Worm (Caenorhabditis elegans): Measurements from ENCODE around the gene srr-10.
A peak's percentile ranks its signal among the peaks of the same experiment; 100 is the strongest.

srr-10 gene

DNA sequence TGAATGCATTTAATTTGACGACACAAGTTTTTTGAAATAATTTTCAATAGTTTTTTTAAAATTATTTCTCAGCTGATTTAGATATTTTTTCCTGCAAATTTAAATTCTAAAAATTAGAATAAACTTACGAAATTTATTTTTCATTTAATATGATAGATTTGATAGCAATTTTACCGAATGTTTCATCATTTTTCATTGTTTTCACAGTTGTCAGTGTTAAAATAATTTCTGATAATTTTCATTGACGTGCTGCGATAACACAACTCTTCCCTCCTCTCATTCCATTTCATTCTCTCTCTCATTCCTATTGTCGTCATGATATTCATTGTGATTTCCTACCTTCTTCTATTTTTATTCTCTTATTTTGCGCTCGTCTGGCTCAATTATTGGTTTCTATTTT, 24.8 kb downstream of the srr-10 start, which contains the start of gene hint-3:
Gene hint-3, plus strand, starts transcription at position 301 of the 400 bp plus-strand sequence.
- no peak for TF ChIP-seq mbf-1 (tag; optimal IDR thresholded peaks at IDR 0.05)
- TF ChIP-seq fos-1 (tag; optimal IDR thresholded peaks at IDR 0.05) = peak; percentile 34

DNA sequence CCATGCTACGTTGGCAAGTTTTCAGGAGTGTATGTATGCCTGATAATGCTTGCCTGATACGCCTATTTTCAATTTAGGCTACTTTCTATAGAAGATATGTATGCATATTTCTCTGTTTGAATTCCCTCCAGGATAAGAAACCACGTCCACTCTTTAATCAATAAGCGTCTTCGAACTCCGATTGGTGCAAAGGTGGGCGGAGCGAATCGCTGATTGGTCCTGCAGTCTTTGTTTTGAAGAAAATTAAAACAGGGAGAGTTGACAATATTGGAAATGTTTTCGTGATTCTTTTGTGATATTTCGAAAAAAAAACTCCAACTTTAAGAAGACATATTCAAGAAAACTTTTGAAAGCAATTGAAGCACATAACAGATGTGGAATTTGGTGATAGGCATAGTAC, 26.5 kb downstream of the srr-10 start:
- TF ChIP-seq snpc-4 (tag; optimal IDR thresholded peaks at IDR 0.05) (no peak), mbf-1 (tag; optimal IDR thresholded peaks at IDR 0.05) (no peak), alr-1 (tag; optimal IDR thresholded peaks at IDR 0.05) (no peak), lin-39 (tag; optimal IDR thresholded peaks at IDR 0.05) (no peak), nhr-23 (tag; optimal IDR thresholded peaks at IDR 0.05) (no peak), nhr-237 (tag; optimal IDR thresholded peaks at IDR 0.05) (no peak), egl-27 (tag; optimal IDR thresholded peaks at IDR 0.05) (no peak), mab-5 (tag; optimal IDR thresholded peaks at IDR 0.05) (no peak), lin-13 (GFP tag; optimal IDR thresholded peaks at IDR 0.05) (no peak)

- TF ChIP-seq aly-2 (tag; optimal IDR thresholded peaks at IDR 0.05) (no peak), elt-3 (tag; optimal IDR thresholded peaks at IDR 0.05) (no peak), elt-1 (tag; optimal IDR thresholded peaks at IDR 0.05) (no peak), sem-4 (tag; optimal IDR thresholded peaks at IDR 0.05) (no peak), mbf-1 (tag; optimal IDR thresholded peaks at IDR 0.05) (no peak), nhr-21 (tag; optimal IDR thresholded peaks at IDR 0.05) (no peak)
Measured at ce11 chrV:7770961-7771360, 35.5 kb downstream of the srr-10 start, which contains the start of gene frpr-3. Gene frpr-3 (plus strand): TSS chrV:7771261.

DNA sequence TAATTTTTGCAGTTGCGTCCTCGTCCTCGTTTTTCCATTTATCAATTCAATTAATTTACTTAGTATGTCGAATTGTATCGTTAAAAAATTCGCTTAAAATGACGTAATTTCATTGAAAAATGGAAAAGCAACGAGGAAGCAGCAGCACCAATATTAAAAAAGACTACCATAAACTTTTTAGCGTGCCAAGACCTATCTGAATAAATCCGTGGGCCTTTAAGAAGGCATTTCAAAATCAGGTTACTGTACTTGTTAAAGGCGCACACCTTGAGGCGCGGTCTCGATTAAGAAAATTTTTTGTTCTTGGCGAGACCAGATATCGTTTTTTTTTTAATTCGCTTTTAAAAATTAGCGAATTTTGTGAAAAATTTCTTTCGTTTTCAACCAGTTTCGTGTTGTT, 38.2 kb downstream of the srr-10 start:
- TF ChIP-seq ztf-4 (tag; optimal IDR thresholded peaks at IDR 0.05) = no peak
- TF ChIP-seq sem-4 (tag; optimal IDR thresholded peaks at IDR 0.05) = no peak
- no peak for TF ChIP-seq nhr-6 (tag; optimal IDR thresholded peaks at IDR 0.05)
- TF ChIP-seq ceh-16 (tag; optimal IDR thresholded peaks at IDR 0.05) = no peak
- TF ChIP-seq dmd-4 (tag; optimal IDR thresholded peaks at IDR 0.05) = no peak
- no peak for TF ChIP-seq Y55F3AM.14 (GFP tag; optimal IDR thresholded peaks at IDR 0.05)
- no peak for TF ChIP-seq aly-2 (tag; optimal IDR thresholded peaks at IDR 0.05)
- TF ChIP-seq snpc-4 (tag; optimal IDR thresholded peaks at IDR 0.05) = no peak
- no peak for TF ChIP-seq lin-13 (GFP tag; optimal IDR thresholded peaks at IDR 0.05)
- no peak for TF ChIP-seq lin-11 (tag; optimal IDR thresholded peaks at IDR 0.05)
- no peak for TF ChIP-seq lin-39 (tag; optimal IDR thresholded peaks at IDR 0.05)
- no peak for TF ChIP-seq unc-62 (GFP tag; optimal IDR thresholded peaks at IDR 0.05)
- no peak for TF ChIP-seq elt-3 (tag; optimal IDR thresholded peaks at IDR 0.05)
- no peak for TF ChIP-seq unc-39 (tag; optimal IDR thresholded peaks at IDR 0.05)
- no peak for TF ChIP-seq peb-1 (tag; optimal IDR thresholded peaks at IDR 0.05)
- no peak for TF ChIP-seq crh-2 (tag; optimal IDR thresholded peaks at IDR 0.05)
- no peak for TF ChIP-seq mbf-1 (tag; optimal IDR thresholded peaks at IDR 0.05)
- no peak for TF ChIP-seq sma-9 (GFP tag; optimal IDR thresholded peaks at IDR 0.05)
- no peak for TF ChIP-seq sma-9 (tag; optimal IDR thresholded peaks at IDR 0.05)
- TF ChIP-seq blmp-1 (tag; optimal IDR thresholded peaks at IDR 0.05; ENCODE audit: insufficient read depth) = no peak
- no peak for TF ChIP-seq lsy-2 (tag; optimal IDR thresholded peaks at IDR 0.05)

ce11 chrV:7774143-7774595, 38.8 kb downstream of the srr-10 start, which contains the start of gene grl-10:
Gene grl-10 (plus strand): TSS chrV:7774545.
- TF ChIP-seq nhr-21 (tag; optimal IDR thresholded peaks at IDR 0.05) = peak; percentile 78
- no peak for TF ChIP-seq nhr-77 (tag; optimal IDR thresholded peaks at IDR 0.05)
- TF ChIP-seq R02D3.7 (tag; optimal IDR thresholded peaks at IDR 0.05) = no peak
- TF ChIP-seq mab-5 (tag; optimal IDR thresholded peaks at IDR 0.05) = no peak

- TF ChIP-seq nhr-10 (tag; optimal IDR thresholded peaks at IDR 0.05) (no peak), C34F6.9 (tag; optimal IDR thresholded peaks at IDR 0.05) (no peak)
Measured at ce11 chrV:7775226-7775625, 39.8 kb downstream of the srr-10 start.

Measured in whole organism, L2 larva.